Worm (Caenorhabditis elegans): Measurements from ENCODE around the gene T06D4.6.

The T06D4.6 gene

ce11 chrII:3381510-3381909 is 5.9 kb downstream of the T06D4.6 start, which contains the start of gene T06D4.1:
T06D4.1 (plus strand) TSS chrII:3381830.
- TF ChIP-seq scrt-1 (GFP tag; IDR thresholded peaks at IDR 0.05) (no peak), ama-1 (optimal IDR thresholded peaks at IDR 0.05) (no peak), ceh-36 (tag; optimal IDR thresholded peaks at IDR 0.05) (no peak), tbx-11 (GFP tag; IDR thresholded peaks at IDR 0.05) (no peak), hnd-1 (tag; optimal IDR thresholded peaks at IDR 0.05) (no peak), flt-1 (GFP tag; IDR thresholded peaks at IDR 0.05) (no peak), tbx-37 (GFP tag; conservative IDR thresholded peaks at IDR 0.05) (no peak)

DNA sequence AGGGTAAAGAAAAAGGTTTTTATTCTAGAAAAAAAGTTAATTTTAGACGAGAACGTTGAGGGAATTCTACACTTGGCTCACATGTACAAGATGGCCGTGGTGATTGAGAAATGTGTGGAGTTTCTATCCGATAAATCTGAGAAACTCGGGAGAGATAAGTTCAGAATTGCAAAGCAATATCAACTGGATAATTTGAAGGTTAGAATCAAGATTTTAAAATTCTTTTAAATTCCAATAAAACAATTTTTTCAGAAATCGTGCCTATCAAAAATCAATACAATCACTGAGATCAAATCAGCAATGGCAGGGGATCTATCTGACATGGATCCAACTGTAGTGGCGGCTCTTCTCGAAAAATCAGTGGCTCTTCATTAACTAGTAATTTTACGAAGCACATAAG is 9.1 kb downstream of the T06D4.6 start, which contains the start of gene Y49F6C.2:
Gene Y49F6C.2 (plus strand): TSS at position 301 of the 400 bp plus-strand sequence.
- TF ChIP-seq ama-1 (optimal IDR thresholded peaks at IDR 0.05) (no peak), flt-1 (GFP tag; IDR thresholded peaks at IDR 0.05) (no peak), ets-7 (tag; optimal IDR thresholded peaks at IDR 0.05) (no peak), hmbx-1 (tag; optimal IDR thresholded peaks at IDR 0.05) (no peak), F13C5.2 (tag; optimal IDR thresholded peaks at IDR 0.05) (no peak), B0310.2 (tag; optimal IDR thresholded peaks at IDR 0.05) (no peak), pes-1 (GFP tag; IDR thresholded peaks at IDR 0.05) (no peak), hnd-1 (tag; optimal IDR thresholded peaks at IDR 0.05) (no peak), tbx-37 (GFP tag; conservative IDR thresholded peaks at IDR 0.05) (no peak), scrt-1 (GFP tag; IDR thresholded peaks at IDR 0.05) (no peak), tbx-11 (GFP tag; IDR thresholded peaks at IDR 0.05) (no peak)

DNA sequence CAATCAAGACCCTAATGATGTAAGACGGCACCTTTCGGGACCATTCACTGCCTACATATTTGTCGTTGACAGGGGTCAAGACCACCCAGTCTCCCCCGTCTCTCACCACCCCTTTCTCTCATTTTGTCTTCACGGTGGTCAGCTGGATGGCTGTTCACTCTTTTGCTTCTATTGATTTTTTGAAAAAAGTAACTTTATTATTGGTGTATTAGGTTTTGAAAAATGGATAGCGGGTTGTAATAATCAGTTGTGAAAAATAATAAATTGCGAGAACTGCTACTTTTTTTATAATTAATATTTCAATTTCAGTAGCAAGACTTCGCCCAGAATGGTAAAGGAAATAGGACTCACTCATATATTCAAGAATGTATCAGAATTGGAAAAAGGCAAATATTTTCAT is 10.6 kb downstream of the T06D4.6 start, which contains the start of gene bath-9:
Gene bath-9 (plus strand): TSS at position 301 of the 400 bp plus-strand sequence.
- TF ChIP-seq tbx-37 (GFP tag; conservative IDR thresholded peaks at IDR 0.05) (no peak), ceh-36 (tag; optimal IDR thresholded peaks at IDR 0.05) (no peak), tra-4 (tag; optimal IDR thresholded peaks at IDR 0.05) (no peak)

DNA sequence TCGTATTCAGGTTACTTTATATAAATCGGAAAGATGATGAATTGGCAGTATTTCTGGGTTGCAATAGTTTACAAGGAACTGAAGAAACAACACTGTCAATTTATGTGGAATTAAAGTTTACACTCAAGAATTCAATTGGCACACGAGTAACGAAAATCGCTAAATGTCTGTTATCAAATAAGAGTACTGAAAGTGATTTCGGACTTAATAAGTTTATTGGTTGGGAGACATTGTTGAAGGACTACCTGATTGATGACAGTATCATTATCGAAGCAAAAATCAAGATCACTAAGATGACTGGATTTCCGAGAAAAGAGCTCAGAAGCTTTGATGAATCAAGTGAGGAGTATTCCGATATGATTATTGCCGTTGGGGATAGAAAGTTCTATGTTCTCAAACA is 12.1 kb downstream of the T06D4.6 start:
- TF ChIP-seq hnd-1 (tag; optimal IDR thresholded peaks at IDR 0.05) (no peak), ceh-36 (tag; optimal IDR thresholded peaks at IDR 0.05) (no peak), ets-7 (tag; optimal IDR thresholded peaks at IDR 0.05) (no peak), tra-4 (tag; optimal IDR thresholded peaks at IDR 0.05) (no peak), scrt-1 (GFP tag; IDR thresholded peaks at IDR 0.05) (no peak), ama-1 (optimal IDR thresholded peaks at IDR 0.05) (no peak), pes-1 (GFP tag; IDR thresholded peaks at IDR 0.05) (no peak), ceh-13 (GFP tag; optimal IDR thresholded peaks at IDR 0.05) (no peak)

ce11 chrII:3374779-3375178 is 12.6 kb downstream of the T06D4.6 start, which contains the start of gene bath-10:
bath-10 (plus strand) TSS chrII:3375079.
- TF ChIP-seq hmbx-1 (tag; optimal IDR thresholded peaks at IDR 0.05) (no peak), pes-1 (GFP tag; IDR thresholded peaks at IDR 0.05) (no peak), scrt-1 (GFP tag; IDR thresholded peaks at IDR 0.05) (no peak), flt-1 (GFP tag; IDR thresholded peaks at IDR 0.05) (no peak), ama-1 (optimal IDR thresholded peaks at IDR 0.05) (no peak), aly-1 (tag; optimal IDR thresholded peaks at IDR 0.05) (no peak), hnd-1 (tag; optimal IDR thresholded peaks at IDR 0.05) (no peak)

- TF ChIP-seq ets-7 (tag; optimal IDR thresholded peaks at IDR 0.05) (peak; percentile 24), tbx-37 (GFP tag; conservative IDR thresholded peaks at IDR 0.05) (no peak), scrt-1 (GFP tag; IDR thresholded peaks at IDR 0.05) (no peak), ama-1 (optimal IDR thresholded peaks at IDR 0.05) (no peak), B0310.2 (tag; optimal IDR thresholded peaks at IDR 0.05) (no peak), tra-4 (tag; optimal IDR thresholded peaks at IDR 0.05) (no peak), F13C5.2 (tag; optimal IDR thresholded peaks at IDR 0.05) (no peak)
Observed at ce11 chrII:3373875-3374274, 13.5 kb downstream of the T06D4.6 start.

- TF ChIP-seq ama-1 (optimal IDR thresholded peaks at IDR 0.05) (no peak), ets-7 (tag; optimal IDR thresholded peaks at IDR 0.05) (no peak), hnd-1 (tag; optimal IDR thresholded peaks at IDR 0.05) (no peak), flt-1 (GFP tag; IDR thresholded peaks at IDR 0.05) (no peak), tbx-37 (GFP tag; conservative IDR thresholded peaks at IDR 0.05) (no peak), hmbx-1 (tag; optimal IDR thresholded peaks at IDR 0.05) (no peak), ceh-36 (tag; optimal IDR thresholded peaks at IDR 0.05) (no peak), hmg-4 (GFP tag; optimal IDR thresholded peaks at IDR 0.05) (no peak), tra-4 (tag; optimal IDR thresholded peaks at IDR 0.05) (no peak), sea-1 (GFP tag; conservative IDR thresholded peaks at IDR 0.05) (no peak), F13C5.2 (tag; optimal IDR thresholded peaks at IDR 0.05) (no peak), ceh-13 (GFP tag; optimal IDR thresholded peaks at IDR 0.05) (no peak), aly-1 (tag; optimal IDR thresholded peaks at IDR 0.05) (no peak), pes-1 (GFP tag; IDR thresholded peaks at IDR 0.05) (no peak), scrt-1 (GFP tag; IDR thresholded peaks at IDR 0.05) (no peak), tbx-11 (GFP tag; IDR thresholded peaks at IDR 0.05) (no peak), B0310.2 (tag; optimal IDR thresholded peaks at IDR 0.05) (no peak)
Observed at ce11 chrII:3371010-3371409, 16.4 kb downstream of the T06D4.6 start, which contains the start of gene bath-23. bath-23 (plus strand) TSS chrII:3371310.

DNA sequence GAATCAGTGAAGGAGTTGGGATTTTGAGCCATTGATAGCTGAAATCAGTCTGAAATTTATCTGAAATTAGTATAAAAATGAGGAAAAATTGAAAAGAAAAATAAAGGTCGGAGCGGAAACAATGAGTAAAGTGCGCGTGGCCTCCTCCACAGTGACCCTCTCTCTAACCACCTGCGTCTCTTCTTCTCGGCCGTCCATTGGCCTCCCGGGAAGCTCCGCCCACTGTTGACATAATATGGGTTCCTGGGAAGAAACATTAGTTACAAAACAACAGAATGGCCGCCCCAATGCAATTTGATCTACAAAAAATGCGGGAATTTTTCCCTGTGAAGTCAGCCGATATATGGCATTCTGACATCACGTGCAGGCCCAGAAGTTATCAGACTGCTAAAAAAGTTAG is 17.3 kb downstream of the T06D4.6 start, which contains the start of gene Y49F6C.8:
Gene Y49F6C.8 (minus strand): TSS at position 51 of the 400 bp plus-strand sequence.
- TF ChIP-seq aly-1 (tag; optimal IDR thresholded peaks at IDR 0.05) (no peak), tbx-37 (GFP tag; conservative IDR thresholded peaks at IDR 0.05) (no peak), hmbx-1 (tag; optimal IDR thresholded peaks at IDR 0.05) (no peak), sea-1 (GFP tag; conservative IDR thresholded peaks at IDR 0.05) (no peak), scrt-1 (GFP tag; IDR thresholded peaks at IDR 0.05) (no peak), tbx-11 (GFP tag; IDR thresholded peaks at IDR 0.05) (no peak), pes-1 (GFP tag; IDR thresholded peaks at IDR 0.05) (no peak), tra-4 (tag; optimal IDR thresholded peaks at IDR 0.05) (no peak), ceh-13 (GFP tag; optimal IDR thresholded peaks at IDR 0.05) (no peak), hmg-4 (GFP tag; optimal IDR thresholded peaks at IDR 0.05) (no peak), ceh-36 (tag; optimal IDR thresholded peaks at IDR 0.05) (no peak), ets-7 (tag; optimal IDR thresholded peaks at IDR 0.05) (no peak)
